Worm (Caenorhabditis elegans): ENCODE data around the gene erd-2.1.

The erd-2.1 gene

DNA sequence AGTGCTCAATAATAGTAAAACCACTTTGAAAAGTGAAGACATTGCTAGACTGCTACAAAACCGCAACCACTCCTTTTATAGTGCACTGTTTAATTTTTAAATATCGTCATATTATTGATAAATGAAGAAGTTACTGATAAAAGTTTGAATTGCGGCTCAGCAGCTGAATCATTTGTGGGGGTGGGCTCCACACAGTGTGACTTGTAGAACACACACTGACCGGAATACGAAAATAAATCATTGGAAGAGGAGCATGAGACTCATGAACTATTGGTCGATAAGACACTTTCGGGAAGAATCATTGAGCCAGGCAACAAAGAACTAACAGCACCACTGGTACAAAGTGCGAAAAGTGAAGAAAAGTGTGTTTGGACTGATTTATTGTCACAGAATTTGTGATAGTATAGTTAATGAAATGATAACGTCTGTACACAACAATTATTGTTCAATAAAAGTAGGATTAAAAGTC, 16.6 kb downstream of the erd-2.1 start, which contains the start of gene oac-14 (continued):
- TF ChIP-seq mel-28 (tag; optimal IDR thresholded peaks at IDR 0.05; ENCODE audit: borderline replicate concordance), result no peak
- TF ChIP-seq egl-18 (GFP tag; IDR thresholded peaks at IDR 0.05), result no peak
- no peak for TF ChIP-seq lir-1 (GFP tag; conservative IDR thresholded peaks at IDR 0.05)
- TF ChIP-seq akir-1 (GFP tag; optimal IDR thresholded peaks at IDR 0.05), result no peak
- TF ChIP-seq F49E8.2 (tag; optimal IDR thresholded peaks at IDR 0.05; ENCODE audit: insufficient read depth), result no peak
- no peak for TF ChIP-seq C17E4.6 (GFP tag; IDR thresholded peaks at IDR 0.05)
- no peak for TF ChIP-seq unc-62 (GFP tag; optimal IDR thresholded peaks at IDR 0.05)
- peak; percentile 94 for TF ChIP-seq nhr-80 (tag; optimal IDR thresholded peaks at IDR 0.05)
- no peak for TF ChIP-seq snpc-1.3 (tag; optimal IDR thresholded peaks at IDR 0.05; ENCODE audit: insufficient read depth)
- TF ChIP-seq let-526 (GFP tag; IDR thresholded peaks at IDR 0.05), result no peak
- no peak for TF ChIP-seq F23B12.7 (tag; optimal IDR thresholded peaks at IDR 0.05; ENCODE audit: insufficient read depth)
- no peak for TF ChIP-seq athp-1 (tag; optimal IDR thresholded peaks at IDR 0.05)
- TF ChIP-seq Y79H2A.3 (GFP tag; conservative IDR thresholded peaks at IDR 0.05), result no peak
- TF ChIP-seq cebp-1 (GFP tag; IDR thresholded peaks at IDR 0.05), result no peak
- TF ChIP-seq cebp-1 (tag; optimal IDR thresholded peaks at IDR 0.05), result peak; percentile 33
- 0 out of 2 replicates have a peak, but pooled peaks have one; percentile 24 for TF ChIP-seq dox-1 (GFP tag; IDR thresholded peaks at IDR 0.05)
- peak; percentile 8 for TF ChIP-seq tlf-1 (GFP tag; optimal IDR thresholded peaks at IDR 0.05)
- TF ChIP-seq tbx-9 (tag; optimal IDR thresholded peaks at IDR 0.05; ENCODE audit: borderline replicate concordance), result no peak
- TF ChIP-seq atf-7 (tag; optimal IDR thresholded peaks at IDR 0.05), result peak; percentile 57
- peak; percentile 20 for TF ChIP-seq lin-40 (tag; optimal IDR thresholded peaks at IDR 0.05)
- TF ChIP-seq rcor-1 (GFP tag; IDR thresholded peaks at IDR 0.05), result no peak
- no peak for TF ChIP-seq fkh-3 (tag; optimal IDR thresholded peaks at IDR 0.05)
- no peak for TF ChIP-seq F57A8.1 (GFP tag; optimal IDR thresholded peaks at IDR 0.05)
- TF ChIP-seq let-607 (tag; optimal IDR thresholded peaks at IDR 0.05), result peak in 1 of 2 experiments; percentile 56
- peak; percentile 21 for TF ChIP-seq madf-10 (tag; optimal IDR thresholded peaks at IDR 0.05)

DNA sequence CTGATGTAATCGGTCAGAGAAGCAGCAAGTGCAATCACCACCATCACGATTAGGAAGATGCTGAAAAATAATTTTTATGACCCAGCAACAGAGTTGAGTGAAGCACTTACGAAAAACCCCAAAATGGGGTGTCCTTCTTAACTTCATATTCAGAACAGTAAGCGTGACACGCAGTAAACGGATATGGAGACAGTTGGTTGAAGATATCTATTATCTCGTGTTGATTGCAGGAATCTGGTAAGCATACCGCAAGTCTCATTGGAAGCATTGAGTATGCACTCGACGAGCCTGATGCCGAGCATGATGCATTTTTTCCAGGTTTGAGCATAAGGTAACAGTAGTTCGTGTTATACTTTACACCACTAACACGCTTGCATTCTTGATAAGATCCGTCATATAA, 17.4 kb downstream of the erd-2.1 start:
- TF ChIP-seq nhr-90 (tag; optimal IDR thresholded peaks at IDR 0.05), result no peak
- TF ChIP-seq unc-62 (GFP tag; optimal IDR thresholded peaks at IDR 0.05), result no peak
- no peak for TF ChIP-seq ztf-28 (GFP tag; IDR thresholded peaks at IDR 0.05)

DNA sequence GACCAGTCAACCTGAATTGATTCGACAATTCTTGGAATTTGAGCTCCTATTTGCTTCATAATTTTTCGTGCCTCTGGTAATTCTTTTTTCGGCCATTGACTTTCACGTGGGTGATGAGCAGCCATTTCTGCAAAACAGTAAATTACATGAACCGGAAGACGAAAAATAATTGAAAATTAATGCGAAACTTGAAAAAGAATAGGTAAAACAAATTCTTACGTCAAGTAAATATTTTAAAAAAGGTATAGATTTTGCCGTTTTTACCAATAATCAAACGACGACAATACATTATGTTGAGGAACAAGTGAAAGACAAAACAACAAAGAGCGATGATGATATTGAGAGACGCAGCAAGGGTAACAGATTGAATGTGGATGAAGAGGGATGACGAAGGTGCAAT, 20.1 kb downstream of the erd-2.1 start, which contains the start of gene moc-1:
Gene moc-1, minus strand, starts transcription at position 127 of the 400 bp plus-strand sequence.
- TF ChIP-seq ztf-3 (GFP tag; optimal IDR thresholded peaks at IDR 0.05), result no peak
- TF ChIP-seq ztf-18 (tag; optimal IDR thresholded peaks at IDR 0.05), result no peak
- TF ChIP-seq akir-1 (GFP tag; optimal IDR thresholded peaks at IDR 0.05), result no peak
- TF ChIP-seq nhr-120 (GFP tag; IDR thresholded peaks at IDR 0.05), result no peak
- TF ChIP-seq F39B2.1 (GFP tag; IDR thresholded peaks at IDR 0.05), result no peak
- no peak for TF ChIP-seq F57C9.4 (tag; optimal IDR thresholded peaks at IDR 0.05)

DNA sequence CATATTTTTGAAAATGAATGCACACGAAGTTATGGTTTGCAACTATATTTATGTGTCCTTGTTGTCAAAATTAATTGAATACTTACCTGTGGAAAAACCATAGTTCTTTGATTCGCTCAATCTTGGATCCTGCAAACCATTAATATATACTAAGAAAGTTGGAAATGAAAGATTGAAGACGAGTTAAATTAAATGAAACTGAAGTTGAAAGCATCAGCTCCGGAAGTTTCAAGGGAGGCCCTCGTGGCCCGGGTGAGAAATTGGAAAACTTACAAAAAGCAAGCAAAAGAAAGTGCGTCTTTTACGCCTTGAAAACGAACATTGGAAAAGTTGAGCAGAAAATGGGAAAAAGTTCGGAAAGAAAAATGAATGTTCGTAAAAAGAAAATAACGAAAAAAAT, 25.5 kb downstream of the erd-2.1 start, which contains the start of gene unc-58:
Gene unc-58, minus strand, starts transcription at position 101 of the 400 bp plus-strand sequence.
- TF ChIP-seq hmg-1.2 (GFP tag; IDR thresholded peaks at IDR 0.05) (no peak), ztf-6 (GFP tag; IDR thresholded peaks at IDR 0.05) (no peak), aptf-3 (GFP tag; IDR thresholded peaks at IDR 0.05) (no peak)
